Worm (Caenorhabditis elegans): ENCODE data around the gene str-12.
"Not testable (repeated sequence)": the region's sequence is repeated elsewhere in the genome, so short reads cannot be mapped to it uniquely, and the experiment has no call there.

Gene str-12

ce11 chrV:15599762-15600161, 10.9 kb upstream of the str-12 start, which contains the start of gene B0391.14:
Gene B0391.14, minus strand, starts transcription at chrV:15599862.
- not testable (repeated sequence) for TF ChIP-seq unc-62 (GFP tag; optimal IDR thresholded peaks at IDR 0.05)

- TF ChIP-seq unc-62 (GFP tag; optimal IDR thresholded peaks at IDR 0.05), result no peak
These were observed 8.4 kb upstream of the str-12 start, which contains the start of gene fbxa-152 for ce11 chrV:15602253-15602652. Gene fbxa-152, minus strand, starts transcription at chrV:15602353.

- TF ChIP-seq unc-62 (GFP tag; optimal IDR thresholded peaks at IDR 0.05), result no peak
These were observed 5.6 kb upstream of the str-12 start, which contains the start of gene fbxa-154 for ce11 chrV:15605045-15605444. Gene fbxa-154, minus strand, starts transcription at chrV:15605145.

- TF ChIP-seq unc-62 (GFP tag; optimal IDR thresholded peaks at IDR 0.05), result no peak
These were observed 2.2 kb downstream of the str-12 start, which contains the start of gene str-263 for ce11 chrV:15612886-15613285. Gene str-263, plus strand, starts transcription at chrV:15613186.

ce11 chrV:15614534-15614933, 3.8 kb downstream of the str-12 start:
- TF ChIP-seq unc-62 (GFP tag; optimal IDR thresholded peaks at IDR 0.05), result no peak

- no peak for TF ChIP-seq unc-62 (GFP tag; optimal IDR thresholded peaks at IDR 0.05)
These were observed 10.8 kb downstream of the str-12 start, which contains the start of gene C55A1.1 for ce11 chrV:15621518-15621917. Gene C55A1.1, plus strand, starts transcription at chrV:15621818.

ce11 chrV:15625561-15625960, 14.9 kb downstream of the str-12 start, which contains the start of gene C55A1.11:
Gene C55A1.11, plus strand, starts transcription at chrV:15625861.
- TF ChIP-seq unc-62 (GFP tag; optimal IDR thresholded peaks at IDR 0.05), result no peak

- no peak for TF ChIP-seq unc-62 (GFP tag; optimal IDR thresholded peaks at IDR 0.05)
These were observed 18.9 kb downstream of the str-12 start, which contains the start of gene str-248 for ce11 chrV:15629543-15629942. Gene str-248, minus strand, starts transcription at chrV:15629643.

ce11 chrV:15638853-15639252, 28.2 kb downstream of the str-12 start, which contains the start of gene srz-44:
Gene srz-44, minus strand, starts transcription at chrV:15638953.
- no peak for TF ChIP-seq unc-62 (GFP tag; optimal IDR thresholded peaks at IDR 0.05)

ce11 chrV:15643192-15643591, 32.5 kb downstream of the str-12 start, which contains the start of gene C55A1.4:
Gene C55A1.4, minus strand, starts transcription at chrV:15643292.
- not testable (repeated sequence) for TF ChIP-seq unc-62 (GFP tag; optimal IDR thresholded peaks at IDR 0.05)

- TF ChIP-seq unc-62 (GFP tag; optimal IDR thresholded peaks at IDR 0.05), result no peak
These were observed 33.9 kb downstream of the str-12 start, which contains the start of gene str-23 for ce11 chrV:15644575-15644974. Gene str-23, plus strand, starts transcription at chrV:15644875.

- TF ChIP-seq unc-62 (GFP tag; optimal IDR thresholded peaks at IDR 0.05), result not testable (repeated sequence)
These were observed 36.9 kb downstream of the str-12 start, which contains the start of the genes C55A1.7 and C55A1.6 for ce11 chrV:15647536-15648085. Gene C55A1.7, minus strand, starts transcription at chrV:15647636. Gene C55A1.6, plus strand, starts transcription at chrV:15648035.

ce11 chrV:15650167-15650566, 39.5 kb downstream of the str-12 start, which contains the start of gene sru-42:
Gene sru-42, plus strand, starts transcription at chrV:15650467.
- TF ChIP-seq unc-62 (GFP tag; optimal IDR thresholded peaks at IDR 0.05), result no peak

- TF ChIP-seq unc-62 (GFP tag; optimal IDR thresholded peaks at IDR 0.05), result no peak
These were observed 41.5 kb downstream of the str-12 start for ce11 chrV:15652147-15652546.

ce11 chrV:15654124-15654523, 43.4 kb downstream of the str-12 start, which contains the start of gene F53E4.2:
Gene F53E4.2, plus strand, starts transcription at chrV:15654424.
- TF ChIP-seq unc-62 (GFP tag; optimal IDR thresholded peaks at IDR 0.05), result no peak

ce11 chrV:15658262-15659060, 47.8 kb downstream of the str-12 start:
- TF ChIP-seq unc-62 (GFP tag; optimal IDR thresholded peaks at IDR 0.05), result no peak
